Fruit fly (Drosophila melanogaster): ENCODE measurements around the gene SNF4Agamma.

SNF4Agamma gene

dm6 chr3R:21111046-21111480 is 29.5 kb upstream of the SNF4Agamma start, which contains the start of gene Rab11 (continued):
- TF ChIP-seq pan (optimal IDR thresholded peaks at IDR 0.05), result no peak
- TF ChIP-seq pan (GFP tag; optimal IDR thresholded peaks at IDR 0.05 in 1 of 2, IDR thresholded peaks at IDR 0.05 in 1 of 2), result no peak
- TF ChIP-seq inv (GFP tag; IDR thresholded peaks at IDR 0.05; ENCODE audit: partially characterized antibody), result peak; percentile 89
- TF ChIP-seq cg (GFP tag; optimal IDR thresholded peaks at IDR 0.05), result no peak
- TF ChIP-seq luna (GFP tag; optimal IDR thresholded peaks at IDR 0.05), result no peak
- peak; percentile 27 for TF ChIP-seq CG4424 (GFP tag; optimal IDR thresholded peaks at IDR 0.05)
- TF ChIP-seq CG2889 (GFP tag; IDR thresholded peaks at IDR 0.05), result no peak
- peak; percentile 9 for TF ChIP-seq CG18011 (GFP tag; optimal IDR thresholded peaks at IDR 0.05)
- TF ChIP-seq CG4730 (GFP tag; IDR thresholded peaks at IDR 0.05), result no peak
- peak; percentile 96 for TF ChIP-seq knrl (GFP tag; IDR thresholded peaks at IDR 0.05; ENCODE audit: partially characterized antibody)
- TF ChIP-seq sob (GFP tag; IDR thresholded peaks at IDR 0.05), result peak; percentile 37; the same call in 1 of the 2 replicates
- peak; percentile 77 for TF ChIP-seq CoRest (tag; optimal IDR thresholded peaks at IDR 0.05)
- TF ChIP-seq CG7928 (GFP tag; optimal IDR thresholded peaks at IDR 0.05), result no peak
- no peak for TF ChIP-seq pita (GFP tag; optimal IDR thresholded peaks at IDR 0.05)
- TF ChIP-seq HLH54F (GFP tag; optimal IDR thresholded peaks at IDR 0.05), result peak; percentile 41
- TF ChIP-seq dpn (GFP tag; optimal IDR thresholded peaks at IDR 0.05), result peak in 1 of 2 experiments; percentile 47
- TF ChIP-seq gcm2 (GFP tag; optimal IDR thresholded peaks at IDR 0.05), result no peak
- peak; percentile 28 for TF ChIP-seq bab2 (GFP tag; optimal IDR thresholded peaks at IDR 0.05)
- TF ChIP-seq CG12219 (GFP tag; optimal IDR thresholded peaks at IDR 0.05), result no peak
- peak; percentile 8 for TF ChIP-seq CG4854 (GFP tag; optimal IDR thresholded peaks at IDR 0.05)
- no peak for TF ChIP-seq CG6813 (GFP tag; optimal IDR thresholded peaks at IDR 0.05)
- no peak for TF ChIP-seq sr (GFP tag; IDR thresholded peaks at IDR 0.05)
- peak; percentile 83 for TF ChIP-seq sna (GFP tag; IDR thresholded peaks at IDR 0.05; ENCODE audit: partially characterized antibody)
- no peak for TF ChIP-seq CG11093 (GFP tag; IDR thresholded peaks at IDR 0.05)
- no peak for TF ChIP-seq CG13123 (GFP tag; optimal IDR thresholded peaks at IDR 0.05)
- no peak for TF ChIP-seq CG11085 (GFP tag; IDR thresholded peaks at IDR 0.05)
- TF ChIP-seq Gug (GFP tag; IDR thresholded peaks at IDR 0.05), result no peak
- TF ChIP-seq CG15601 (tag; optimal IDR thresholded peaks at IDR 0.05), result peak; percentile 26
- TF ChIP-seq CG15514 (GFP tag; optimal IDR thresholded peaks at IDR 0.05), result peak; percentile 58
- TF ChIP-seq Sox102F (GFP tag; optimal IDR thresholded peaks at IDR 0.05), result peak; percentile 47
- TF ChIP-seq Poxn (GFP tag; IDR thresholded peaks at IDR 0.05), result no peak
- TF ChIP-seq CG13287 (GFP tag; IDR thresholded peaks at IDR 0.05; ENCODE audit: partially characterized antibody), result peak; percentile 89
- TF ChIP-seq NC2β (GFP tag; optimal IDR thresholded peaks at IDR 0.05), result no peak
- TF ChIP-seq schlank (tag; optimal IDR thresholded peaks at IDR 0.05), result no peak
- 0 out of 2 replicates have a peak, but pooled peaks have one; percentile 26 for TF ChIP-seq CG11247 (GFP tag; IDR thresholded peaks at IDR 0.05)
- TF ChIP-seq CG34422 (GFP tag; IDR thresholded peaks at IDR 0.05), result no peak
- TF ChIP-seq MESR4 (GFP tag; optimal IDR thresholded peaks at IDR 0.05), result no peak
- TF ChIP-seq Dad (GFP tag; optimal IDR thresholded peaks at IDR 0.05), result peak; percentile 27
- peak; percentile 23 for TF ChIP-seq zfh2 (GFP tag; optimal IDR thresholded peaks at IDR 0.05)
- TF ChIP-seq CG1024 (GFP tag; IDR thresholded peaks at IDR 0.05), result no peak
- no peak for TF ChIP-seq ash1 (GFP tag; optimal IDR thresholded peaks at IDR 0.05)
- peak; percentile 67 for TF ChIP-seq CG30020 (tag; optimal IDR thresholded peaks at IDR 0.05)
- peak; percentile 10 for TF ChIP-seq ERR (GFP tag; optimal IDR thresholded peaks at IDR 0.05)
- peak; percentile 26 for TF ChIP-seq CG12299 (tag; optimal IDR thresholded peaks at IDR 0.05)
- peak; percentile 8 for TF ChIP-seq Ets65A (GFP tag)
- TF ChIP-seq Sry-β (GFP tag; optimal IDR thresholded peaks at IDR 0.05), result no peak
- peak; percentile 56; the same call in 1 of the 2 replicates for TF ChIP-seq CG9215 (GFP tag; IDR thresholded peaks at IDR 0.05)
- TF ChIP-seq CG3065 (GFP tag; optimal IDR thresholded peaks at IDR 0.05), result peak; percentile 19
- no peak for TF ChIP-seq cato (GFP tag; optimal IDR thresholded peaks at IDR 0.05; ENCODE audit: borderline replicate concordance)
- no peak for TF ChIP-seq CG14050 (GFP tag; IDR thresholded peaks at IDR 0.05)
- TF ChIP-seq HLH4C (GFP tag; IDR thresholded peaks at IDR 0.05; ENCODE audit: partially characterized antibody), result peak; percentile 89
